Fruit fly (Drosophila melanogaster) whole organism, prepupa: ENCODE data around the gene Cyp310a1.

Experiments
- Blimp-1 ChIP-seq: fragments of 200-800 bp; sonication (Bioruptor generic); optimal IDR thresholded peaks from 3 replicates; lab custom pipeline; 2017; ENCODE audit warnings: missing biosample characterization, missing genetic modification characterization, mild to moderate bottlenecking, moderate library complexity, missing genetic modification reagents
- CG10669 ChIP-seq: fragments of 200-800 bp; sonication (Bioruptor generic); optimal IDR thresholded peaks from 3 replicates; lab custom pipeline; 2018; ENCODE audit warnings: missing biosample characterization, mild to moderate bottlenecking, missing genetic modification characterization, moderate library complexity
- CG11294 ChIP-seq: fragments of 200-800 bp; sonication (Bioruptor generic); IDR thresholded peaks from 2 replicates; pipeline ENCODE4 v1.3.6; 2022; ENCODE audit warnings: missing biosample characterization, missing genetic modification characterization
- CG11762 ChIP-seq: fragments of 200-800 bp; sonication (Bioruptor generic); optimal IDR thresholded peaks from 3 replicates; lab custom pipeline; 2016; ENCODE audit warnings: missing biosample characterization, missing genetic modification characterization; ENCODE audit not compliant: insufficient read depth
- CG11902 ChIP-seq: fragments of 200-800 bp; sonication (Bioruptor generic); optimal IDR thresholded peaks from 3 replicates; lab custom pipeline; 2016; ENCODE audit warnings: missing biosample characterization, missing genetic modification characterization
- CG15336 ChIP-seq: fragments of 200-800 bp; sonication (Bioruptor generic); IDR thresholded peaks from 2 replicates; pipeline ENCODE4 v1.3.6; 2022; ENCODE audit warnings: missing biosample characterization, missing genetic modification characterization
- CG1621 ChIP-seq: fragments of 200-800 bp; sonication (Bioruptor generic); optimal IDR thresholded peaks from 3 replicates; lab custom pipeline; 2018; ENCODE audit warnings: missing biosample characterization, mild to moderate bottlenecking, missing genetic modification characterization
- CG16779 ChIP-seq: fragments of 200-800 bp; sonication (Bioruptor generic); optimal IDR thresholded peaks from 3 replicates; lab custom pipeline; 2017; ENCODE audit warnings: missing biosample characterization, mild to moderate bottlenecking, missing genetic modification characterization
- CG34406 ChIP-seq: fragments of 200-800 bp; sonication (Bioruptor generic); optimal IDR thresholded peaks from 3 replicates; lab custom pipeline; 2016; ENCODE audit warnings: missing biosample characterization, missing genetic modification characterization
- CG3919 ChIP-seq: fragments of 200-800 bp; sonication (Bioruptor generic); optimal IDR thresholded peaks from 3 replicates; lab custom pipeline; 2016; ENCODE audit warnings: missing biosample characterization, missing genetic modification characterization
- CG4318 ChIP-seq: fragments of 200-800 bp; sonication (Bioruptor generic); optimal IDR thresholded peaks from 3 replicates; lab custom pipeline; 2017; ENCODE audit warnings: missing biosample characterization, mild to moderate bottlenecking, missing genetic modification characterization
- CG6163 ChIP-seq: fragments of 200-800 bp; sonication (Bioruptor generic); IDR thresholded peaks from 3 replicates; pipeline ENCODE4 v1.3.6; 2022; ENCODE audit warnings: missing biosample characterization, missing genetic modification characterization
- CG6276 ChIP-seq: fragments of 200-800 bp; sonication (Bioruptor generic); optimal IDR thresholded peaks from 2 replicates; lab custom pipeline; 2017; ENCODE audit warnings: missing biosample characterization, mild to moderate bottlenecking, missing genetic modification characterization
- CG6792 ChIP-seq: fragments of 200-800 bp; sonication (Bioruptor generic); optimal IDR thresholded peaks from 3 replicates; lab custom pipeline; 2016; ENCODE audit warnings: missing biosample characterization, missing genetic modification characterization
- CG6808 ChIP-seq: fragments of 200-800 bp; sonication (Bioruptor generic); optimal IDR thresholded peaks from 3 replicates; lab custom pipeline; 2017; ENCODE audit warnings: missing biosample characterization, missing genetic modification characterization, mild to moderate bottlenecking, moderate library complexity, missing genetic modification reagents
- CG6854 ChIP-seq: fragments of 200-800 bp; sonication (Bioruptor generic); optimal IDR thresholded peaks from 2 replicates; lab custom pipeline; 2017; ENCODE audit warnings: missing biosample characterization, mild to moderate bottlenecking, missing genetic modification characterization
- CG7368 ChIP-seq: fragments of 200-800 bp; sonication (Bioruptor generic); optimal IDR thresholded peaks from 3 replicates; lab custom pipeline; 2016; ENCODE audit warnings: missing biosample characterization, missing genetic modification characterization
- CG8119 ChIP-seq: fragments of 200-800 bp; sonication (Bioruptor generic); IDR thresholded peaks from 3 replicates; pipeline ENCODE4 v1.3.6; 2022; ENCODE audit warnings: missing biosample characterization, missing genetic modification characterization
- CG8319 ChIP-seq: fragments of 200-800 bp; sonication (Bioruptor generic); optimal IDR thresholded peaks from 3 replicates; lab custom pipeline; 2016; ENCODE audit warnings: missing biosample characterization, missing genetic modification characterization
- CG8632 ChIP-seq: fragments of 200-800 bp; sonication (Bioruptor generic); optimal IDR thresholded peaks from 3 replicates; lab custom pipeline; 2016; ENCODE audit warnings: missing biosample characterization, missing genetic modification characterization
- Eip93F ChIP-seq: fragments of 200-800 bp; sonication (Bioruptor generic); optimal IDR thresholded peaks from 2 replicates; lab custom pipeline; 2016; ENCODE audit warnings: missing biosample characterization, mild to moderate bottlenecking, missing genetic modification characterization
- Gug ChIP-seq: fragments of 200-800 bp; sonication (Bioruptor generic); IDR thresholded peaks from 2 replicates; pipeline ENCODE4 v1.3.6; 2022; ENCODE audit warnings: missing biosample characterization, missing genetic modification characterization
- Hr39 ChIP-seq: fragments of 200-800 bp; sonication (Bioruptor generic); optimal IDR thresholded peaks from 2 replicates; lab custom pipeline; 2016; ENCODE audit warnings: missing biosample characterization, missing genetic modification characterization
- Hr4 ChIP-seq: fragments of 200-800 bp; sonication (Bioruptor generic); optimal IDR thresholded peaks from 3 replicates; lab custom pipeline; 2016; ENCODE audit warnings: missing biosample characterization, missing genetic modification characterization
- Lpt ChIP-seq: fragments of 200-800 bp; sonication (Bioruptor generic); optimal IDR thresholded peaks from 3 replicates; lab custom pipeline; 2016; ENCODE audit warnings: missing biosample characterization, missing genetic modification characterization
- Met ChIP-seq: fragments of 200-800 bp; sonication (Bioruptor generic); optimal IDR thresholded peaks from 3 replicates; lab custom pipeline; 2016; ENCODE audit warnings: missing biosample characterization, missing genetic modification characterization
- OdsH ChIP-seq: fragments of 200-800 bp; sonication (Bioruptor generic); optimal IDR thresholded peaks from 3 replicates; lab custom pipeline; 2016; ENCODE audit warnings: missing biosample characterization, missing genetic modification characterization
- Sox14 ChIP-seq: fragments of 200-800 bp; sonication (Bioruptor generic); optimal IDR thresholded peaks from 3 replicates; lab custom pipeline; 2016; ENCODE audit warnings: missing biosample characterization, missing genetic modification characterization
- achi ChIP-seq: fragments of 200-800 bp; sonication (Bioruptor generic); optimal IDR thresholded peaks from 3 replicates; lab custom pipeline; 2016; ENCODE audit warnings: missing biosample characterization, missing genetic modification characterization
- acj6 ChIP-seq: fragments of 200-800 bp; sonication (Bioruptor generic); optimal IDR thresholded peaks from 3 replicates; lab custom pipeline; 2016; ENCODE audit warnings: missing biosample characterization, missing genetic modification characterization
- cyc ChIP-seq: fragments of 200-800 bp; sonication (Bioruptor generic); optimal IDR thresholded peaks from 3 replicates; lab custom pipeline; 2016; ENCODE audit warnings: missing biosample characterization, missing genetic modification characterization
- dac ChIP-seq: fragments of 200-800 bp; sonication (Bioruptor generic); optimal IDR thresholded peaks from 2 replicates; lab custom pipeline; 2017; ENCODE audit warnings: missing biosample characterization, mild to moderate bottlenecking, missing genetic modification characterization
- dsx ChIP-seq: fragments of 200-800 bp; optimal IDR thresholded peaks from 3 replicates; lab custom pipeline; 2019; ENCODE audit warnings: missing biosample characterization, mild to moderate bottlenecking, missing genetic modification characterization, moderate library complexity; ENCODE audit not compliant: poor library complexity, severe bottlenecking
- esn ChIP-seq: fragments of 200-800 bp; sonication (Bioruptor generic); optimal IDR thresholded peaks from 2 replicates; lab custom pipeline; 2016; ENCODE audit warnings: missing biosample characterization, mild to moderate bottlenecking, missing genetic modification characterization, moderate library complexity
- fd59A ChIP-seq: fragments of 200-800 bp; sonication (Bioruptor generic); optimal IDR thresholded peaks from 2 replicates; lab custom pipeline; 2017; ENCODE audit warnings: missing biosample characterization, mild to moderate bottlenecking, missing genetic modification characterization, missing genetic modification reagents
- fkh ChIP-seq: fragments of 200-800 bp; sonication (Bioruptor generic); optimal IDR thresholded peaks from 3 replicates; lab custom pipeline; 2017; ENCODE audit warnings: missing biosample characterization, mild to moderate bottlenecking, missing genetic modification characterization, moderate library complexity
- lz ChIP-seq: fragments of 200-800 bp; sonication (Bioruptor generic); optimal IDR thresholded peaks from 3 replicates; lab custom pipeline; 2016; ENCODE audit warnings: missing biosample characterization, missing genetic modification characterization
- salr ChIP-seq, 2 experiments: fragments of 200-800 bp; sonication (Bioruptor generic); optimal IDR thresholded peaks; 3 replicates each; lab custom pipeline; 2016 to 2018; ENCODE audit warnings: missing biosample characterization in 2 of 2, missing genetic modification characterization in 2 of 2, mild to moderate bottlenecking in 1 of 2
- svp ChIP-seq: fragments of 200-800 bp; sonication (Bioruptor generic); peaks from one replicate; lab custom pipeline; 2016; ENCODE audit warnings: missing biosample characterization, missing genetic modification characterization
- vri ChIP-seq: fragments of 200-800 bp; sonication (Bioruptor generic); optimal IDR thresholded peaks from 3 replicates; lab custom pipeline; 2016; ENCODE audit warnings: missing biosample characterization, mild to moderate bottlenecking, missing genetic modification characterization

Cyp310a1 gene

DNA sequence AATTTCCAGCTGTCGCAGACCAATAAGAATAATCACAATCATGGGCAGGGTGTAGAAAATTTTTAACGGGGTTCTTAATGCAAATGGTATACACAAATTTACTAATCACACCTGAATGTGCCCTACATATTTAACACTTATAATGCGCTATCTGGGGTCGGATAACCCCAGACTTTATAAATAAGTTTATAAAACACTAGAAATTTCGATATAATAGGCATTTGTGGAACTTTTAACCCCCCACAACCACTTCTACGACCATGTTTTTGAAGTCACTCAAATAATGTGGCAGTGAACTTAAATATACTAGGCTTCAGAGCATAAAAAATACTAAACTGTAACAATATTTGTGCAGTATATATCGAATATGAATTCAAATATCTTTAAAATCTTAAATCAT, 47.8 kb downstream of the Cyp310a1 start, which contains the start of gene CG10413 (continued):
- TF ChIP-seq CG7368 (GFP tag; lab: Kevin White, UChicago) (peak; percentile 96), fkh (GFP tag; lab: Kevin White, UChicago) (peak; percentile 79), Blimp-1 (GFP tag; lab: Kevin White, UChicago) (peak; percentile 94), fd59A (peak; percentile 96), Met (GFP tag; lab: Kevin White, UChicago) (peak; percentile 98), dsx (peak; percentile 95), CG11762 (GFP tag; lab: Kevin White, UChicago) (peak; percentile 99), CG8119 (GFP tag; lab: Robert Waterston, UW) (peak; percentile 97), achi (GFP tag; lab: Kevin White, UChicago) (peak; percentile 98), CG6854 (peak; percentile 96), OdsH (peak; percentile 99), CG34406 (GFP tag; lab: Kevin White, UChicago) (peak; percentile 99), CG8632 (GFP tag; lab: Kevin White, UChicago) (peak; percentile 98), svp (GFP tag; lab: Kevin White, UChicago) (no peak), CG4318 (GFP tag; lab: Kevin White, UChicago) (peak; percentile 95), CG1621 (peak; percentile 96), CG6792 (GFP tag; lab: Kevin White, UChicago) (peak; percentile 98), esn (GFP tag; lab: Kevin White, UChicago) (peak; percentile 99), CG6808 (GFP tag; lab: Kevin White, UChicago) (peak; percentile 97), CG10669 (GFP tag; lab: Kevin White, UChicago) (peak; percentile 98), CG11294 (GFP tag; lab: Robert Waterston, UW) (peak; percentile 97), CG11902 (peak; percentile 97), CG6163 (GFP tag; lab: Robert Waterston, UW) (peak; percentile 96), cyc (GFP tag; lab: Kevin White, UChicago) (peak; percentile 99), Hr4 (GFP tag; lab: Kevin White, UChicago) (peak; percentile 99), CG3919 (GFP tag; lab: Kevin White, UChicago) (peak; percentile 99), Lpt (GFP tag; lab: Kevin White, UChicago) (peak; percentile 97), Sox14 (GFP tag; lab: Kevin White, UChicago) (peak; percentile 99), vri (GFP tag; lab: Kevin White, UChicago) (no peak), CG6276 (no peak), CG8319 (GFP tag; lab: Kevin White, UChicago) (peak; percentile 98), Eip93F (GFP tag; lab: Kevin White, UChicago) (peak; percentile 97), salr (GFP tag; optimal IDR thresholded peaks at IDR 0.05; lab: Kevin White, UChicago) (peak in 1 of 2 experiments; percentile 97), CG15336 (GFP tag; lab: Robert Waterston, UW) (peak; percentile 98), Gug (GFP tag; lab: Robert Waterston, UW) (peak; percentile 97), dac (GFP tag; lab: Kevin White, UChicago) (peak; percentile 98), Hr39 (GFP tag; lab: Kevin White, UChicago) (peak; percentile 99), lz (peak; percentile 99), acj6 (GFP tag; lab: Kevin White, UChicago) (peak; percentile 99), CG16779 (no peak)
- TF ChIP-seq, all 60 proteins: peak for 55
